Fruit fly (Drosophila melanogaster) whole organism, embryonic: Measurements from ENCODE around the gene CG42445.

Source experiments
- Abd-B ChIP-seq: fragments of 200-800 bp; sonication (Bioruptor generic); optimal IDR thresholded peaks from 2 replicates; lab custom pipeline; 2018; ENCODE audit warnings: missing biosample characterization, mild to moderate bottlenecking, missing genetic modification characterization, moderate library complexity
- BtbVII ChIP-seq: fragments of 200-800 bp; sonication (Bioruptor generic); optimal IDR thresholded peaks from 3 replicates; lab custom pipeline; 2017; ENCODE audit warnings: missing biosample characterization, mild to moderate bottlenecking, missing genetic modification characterization
- CG10431 ChIP-seq: fragments of 200-800 bp; sonication (Bioruptor generic); optimal IDR thresholded peaks from 3 replicates; lab custom pipeline; 2018; ENCODE audit warnings: missing biosample characterization, mild to moderate bottlenecking, missing genetic modification characterization
- CG11560 ChIP-seq: fragments of 200-800 bp; sonication (Bioruptor generic); IDR thresholded peaks from 3 replicates; pipeline ENCODE4 v1.3.6; 2022; ENCODE audit warnings: missing biosample characterization, missing genetic modification characterization
- CG12659 ChIP-seq: fragments of 200-800 bp; sonication (Bioruptor generic); optimal IDR thresholded peaks from 3 replicates; lab custom pipeline; 2017; ENCODE audit warnings: mild to moderate bottlenecking, missing biosample characterization, missing genetic modification reagents, missing genetic modification characterization
- CG12744 ChIP-seq: fragments of 200-800 bp; sonication (Bioruptor generic); optimal IDR thresholded peaks from 2 replicates; lab custom pipeline; 2016; ENCODE audit warnings: missing biosample characterization, missing genetic modification characterization
- CG13894 ChIP-seq: fragments of 200-800 bp; sonication (Bioruptor generic); optimal IDR thresholded peaks from 3 replicates; lab custom pipeline; 2018; ENCODE audit warnings: missing biosample characterization, mild to moderate bottlenecking, missing genetic modification characterization, moderate library complexity
- CG14667 ChIP-seq: fragments of 200-800 bp; sonication (Bioruptor generic); IDR thresholded peaks from 2 replicates; pipeline ENCODE4 v1.3.6; 2022; ENCODE audit warnings: missing biosample characterization, missing genetic modification characterization
- CG1647 ChIP-seq: fragments of 200-800 bp; sonication (Bioruptor generic); optimal IDR thresholded peaks from 3 replicates; lab custom pipeline; 2016; ENCODE audit warnings: missing biosample characterization, missing genetic modification characterization
- CG18599 ChIP-seq: fragments of 200-800 bp; sonication (Bioruptor generic); optimal IDR thresholded peaks from 3 replicates; lab custom pipeline; 2017; ENCODE audit warnings: missing biosample characterization, missing genetic modification characterization, mild to moderate bottlenecking, moderate library complexity, missing genetic modification reagents
- CG2889 ChIP-seq: fragments of 200-800 bp; sonication (Bioruptor generic); IDR thresholded peaks from 3 replicates; pipeline ENCODE4 v1.3.6; 2022; ENCODE audit warnings: missing biosample characterization, missing genetic modification characterization
- CG34376 ChIP-seq: fragments of 200-800 bp; sonication (Bioruptor generic); optimal IDR thresholded peaks from 2 replicates; lab custom pipeline; 2018; ENCODE audit warnings: missing biosample characterization, mild to moderate bottlenecking, missing genetic modification characterization
- CG3847 ChIP-seq: fragments of 200-800 bp; sonication (Bioruptor generic); IDR thresholded peaks from 2 replicates; pipeline ENCODE4 v1.3.6; 2022; ENCODE audit warnings: missing biosample characterization, missing genetic modification characterization
- CG43689 ChIP-seq: fragments of 200-800 bp; sonication (Bioruptor generic); IDR thresholded peaks from 2 replicates; pipeline ENCODE4 v1.3.6; 2022; ENCODE audit warnings: missing biosample characterization, missing genetic modification characterization
- CG7357 ChIP-seq: fragments of 200-800 bp; sonication (Bioruptor generic); IDR thresholded peaks from 3 replicates; pipeline ENCODE4 v1.3.6; 2022; ENCODE audit warnings: missing biosample characterization, missing genetic modification characterization
- CG8290 ChIP-seq, 3 experiments: fragments of 200-800 bp; sonication (Bioruptor generic); optimal IDR thresholded peaks; 2 replicates each; lab custom pipeline; 2016 to 2019; ENCODE audit warnings: missing biosample characterization in 3 of 3, missing genetic modification characterization in 3 of 3, mild to moderate bottlenecking in 2 of 3, moderate library complexity in 1 of 3
- CG9797 ChIP-seq: fragments of 200-800 bp; sonication (Bioruptor generic); optimal IDR thresholded peaks from 3 replicates; lab custom pipeline; 2018; ENCODE audit warnings: missing biosample characterization, mild to moderate bottlenecking, missing genetic modification characterization
- D19B ChIP-seq: fragments of 200-800 bp; sonication (Bioruptor generic); optimal IDR thresholded peaks from 2 replicates; lab custom pipeline; 2017; ENCODE audit warnings: missing biosample characterization, mild to moderate bottlenecking, missing genetic modification characterization
- Dbx ChIP-seq: fragments of 200-800 bp; sonication (Bioruptor generic); IDR thresholded peaks from 3 replicates; pipeline ENCODE4 v1.3.6; 2022; ENCODE audit warnings: missing biosample characterization, missing genetic modification characterization
- Dp ChIP-seq: fragments of 200-800 bp; sonication (Bioruptor generic); optimal IDR thresholded peaks from 2 replicates; lab custom pipeline; 2018; ENCODE audit warnings: missing biosample characterization, mild to moderate bottlenecking, missing genetic modification characterization, moderate library complexity
- H15 ChIP-seq: fragments of 200-800 bp; sonication (Bioruptor generic); IDR thresholded peaks from 3 replicates; pipeline ENCODE4 v1.3.6; 2022; ENCODE audit warnings: missing biosample characterization, missing genetic modification characterization
- HLH3B ChIP-seq: fragments of 200-800 bp; sonication (Bioruptor generic); IDR thresholded peaks from 2 replicates; pipeline ENCODE4 v1.3.6; 2022; ENCODE audit warnings: missing biosample characterization, missing genetic modification characterization
- HmgZ ChIP-seq: fragments of 200-800 bp; sonication (Bioruptor generic); optimal IDR thresholded peaks from 2 replicates; lab custom pipeline; 2018; ENCODE audit warnings: missing biosample characterization, mild to moderate bottlenecking, missing genetic modification characterization
- MBD-R2 ChIP-seq: fragments of 200-800 bp; sonication (Bioruptor generic); IDR thresholded peaks from 2 replicates; pipeline ENCODE4 v1.3.6; 2022; ENCODE audit warnings: missing biosample characterization, missing genetic modification characterization
- MTF-1 ChIP-seq: fragments of 200-800 bp; sonication (Bioruptor generic); optimal IDR thresholded peaks from 2 replicates; lab custom pipeline; 2018; ENCODE audit warnings: missing biosample characterization, mild to moderate bottlenecking, missing genetic modification characterization, borderline replicate concordance
- Mes4 ChIP-seq: fragments of 200-800 bp; sonication (Bioruptor generic); optimal IDR thresholded peaks from 2 replicates; lab custom pipeline; 2016; ENCODE audit warnings: missing biosample characterization, missing genetic modification characterization
- Opbp ChIP-seq: fragments of 200-800 bp; sonication (Bioruptor generic); IDR thresholded peaks from 3 replicates; pipeline ENCODE4 v1.3.6; 2022; ENCODE audit warnings: missing biosample characterization, missing genetic modification characterization; ENCODE audit not compliant: partially characterized antibody
- Pdp1 ChIP-seq, 2 experiments: fragments of 200-800 bp; sonication (Bioruptor generic); optimal IDR thresholded peaks; 3 replicates each; lab custom pipeline; 2016; ENCODE audit warnings: missing biosample characterization in 2 of 2, missing genetic modification characterization in 2 of 2, mild to moderate bottlenecking in 1 of 2, moderate library complexity in 1 of 2
- Ptx1 ChIP-seq: fragments of 200-800 bp; sonication (Bioruptor generic); IDR thresholded peaks from 2 replicates; pipeline ENCODE4 v1.3.6; 2022; ENCODE audit warnings: missing biosample characterization, missing genetic modification characterization
- Rfx ChIP-seq: fragments of 200-800 bp; sonication (Bioruptor generic); IDR thresholded peaks from 2 replicates; pipeline ENCODE4 v1.3.6; 2022; ENCODE audit warnings: missing biosample characterization, missing genetic modification characterization
- TFAM ChIP-seq: fragments of 200-800 bp; sonication (Bioruptor generic); optimal IDR thresholded peaks from 2 replicates; lab custom pipeline; 2017; ENCODE audit warnings: missing biosample characterization, missing genetic modification characterization, inconsistent platforms
- Xbp1 ChIP-seq: fragments of 200-800 bp; sonication (Bioruptor generic); optimal IDR thresholded peaks from 3 replicates; lab custom pipeline; 2016; ENCODE audit warnings: missing biosample characterization, mild to moderate bottlenecking, missing genetic modification characterization
- abd-A ChIP-seq: fragments of 200-800 bp; sonication (Bioruptor generic); optimal IDR thresholded peaks from 3 replicates; lab custom pipeline; 2019; ENCODE audit warnings: missing biosample characterization, mild to moderate bottlenecking, missing genetic modification characterization, moderate library complexity
- ash1 ChIP-seq: fragments of 200-800 bp; sonication (Bioruptor generic); optimal IDR thresholded peaks from 2 replicates; lab custom pipeline; 2018; ENCODE audit warnings: missing biosample characterization, mild to moderate bottlenecking, missing genetic modification characterization
- cas ChIP-seq: fragments of 200-800 bp; sonication (Bioruptor generic); IDR thresholded peaks from 2 replicates; pipeline ENCODE4 v1.3.6; 2022; ENCODE audit warnings: missing biosample characterization, missing genetic modification characterization
- ci ChIP-seq: fragments of 200-800 bp; sonication (Bioruptor generic); IDR thresholded peaks from 3 replicates; pipeline ENCODE4 v1.3.6; 2022; ENCODE audit warnings: missing biosample characterization, missing genetic modification characterization
- crol ChIP-seq: fragments of 200-800 bp; sonication (Bioruptor generic); IDR thresholded peaks from 2 replicates; pipeline ENCODE4 v1.3.6; 2022; ENCODE audit warnings: missing biosample characterization, missing genetic modification characterization
- gce ChIP-seq: fragments of 200-800 bp; sonication (Bioruptor generic); IDR thresholded peaks from 3 replicates; pipeline ENCODE4 v1.3.6; 2022; ENCODE audit warnings: missing biosample characterization, missing genetic modification characterization
- gfzf ChIP-seq: fragments of 200-800 bp; sonication (Bioruptor generic); optimal IDR thresholded peaks from 2 replicates; lab custom pipeline; 2016; ENCODE audit warnings: missing biosample characterization, mild to moderate bottlenecking, missing genetic modification characterization, moderate library complexity
- knrl ChIP-seq: fragments of 200-800 bp; sonication (Bioruptor generic); IDR thresholded peaks from 3 replicates; pipeline ENCODE4 v1.3.6; 2022; ENCODE audit warnings: missing biosample characterization, missing genetic modification characterization; ENCODE audit not compliant: partially characterized antibody
- nmo ChIP-seq: fragments of 200-800 bp; sonication (Bioruptor generic); optimal IDR thresholded peaks from 2 replicates; lab custom pipeline; 2018; ENCODE audit warnings: missing biosample characterization, mild to moderate bottlenecking, missing genetic modification characterization, moderate library complexity
- sna ChIP-seq: fragments of 200-800 bp; sonication (Bioruptor generic); IDR thresholded peaks from 2 replicates; pipeline ENCODE4 v1.3.6; 2022; ENCODE audit warnings: missing biosample characterization, missing genetic modification characterization; ENCODE audit not compliant: partially characterized antibody
- sob ChIP-seq: fragments of 200-800 bp; sonication (Bioruptor generic); IDR thresholded peaks from 2 replicates; pipeline ENCODE4 v1.3.6; 2022; ENCODE audit warnings: missing biosample characterization, missing genetic modification characterization
- ttk ChIP-seq: fragments of 200-800 bp; sonication (Bioruptor generic); IDR thresholded peaks from 2 replicates; pipeline ENCODE4 v2.1.2; 2022; ENCODE audit warnings: missing biosample characterization, missing genetic modification characterization
- yki ChIP-seq: fragments of >200 bp; optimal IDR thresholded peaks from 3 replicates; lab custom pipeline; 2018

The CG42445 gene

dm6 chr3L:8180464-8181137 is 21.9 kb upstream of the CG42445 start, which contains the start of the genes mthl7 and Uxs (continued):
- TF ChIP-seq CG1647: no peak
- TF ChIP-seq CG8290 (GFP tag; optimal IDR thresholded peaks at IDR 0.05; lab: Kevin White, UChicago): no peak
- TF ChIP-seq CG8290 (tag; optimal IDR thresholded peaks at IDR 0.05; lab: Kevin White, UChicago): peak in 1 of 2 experiments; percentile 24
- no peak for TF ChIP-seq ci
- TF ChIP-seq MBD-R2 (GFP tag; lab: Robert Waterston, UW): peak; percentile 75
- peak; percentile 90 for TF ChIP-seq Dp
- peak; percentile 35; the same call in 1 of the 3 replicates for TF ChIP-seq knrl (GFP tag; lab: Robert Waterston, UW)
- no peak for TF ChIP-seq ash1 (GFP tag; lab: Kevin White, UChicago)
- TF ChIP-seq Mes4 (GFP tag; lab: Kevin White, UChicago): no peak
- TF ChIP-seq cas (GFP tag; lab: Robert Waterston, UW): no peak
- no peak for TF ChIP-seq abd-A (tag; lab: Kevin White, UChicago)
- no peak for TF ChIP-seq Xbp1 (GFP tag; lab: Kevin White, UChicago)
- no peak for TF ChIP-seq TFAM (GFP tag; lab: Kevin White, UChicago)
- no peak for TF ChIP-seq Abd-B (GFP tag; lab: Kevin White, UChicago)
- TF ChIP-seq ttk: no peak
- no peak for TF ChIP-seq crol (GFP tag; lab: Robert Waterston, UW)
- TF ChIP-seq CG43689 (GFP tag; lab: Robert Waterston, UW): no peak
- TF ChIP-seq CG7357 (GFP tag; lab: Robert Waterston, UW): no peak
- TF ChIP-seq CG11560 (tag; lab: Robert Waterston, UW): no peak
- no peak for TF ChIP-seq gce (GFP tag; lab: Robert Waterston, UW)
- no peak for TF ChIP-seq Ptx1
- no peak for TF ChIP-seq CG2889
- no peak for TF ChIP-seq CG13894 (tag; lab: Kevin White, UChicago)
- no peak for TF ChIP-seq CG10431
- TF ChIP-seq sob: no peak
- TF ChIP-seq sna (GFP tag; lab: Robert Waterston, UW): peak; percentile 22; the same call in 1 of the 2 replicates
- no peak for TF ChIP-seq yki (lab: Kevin White, UChicago)
- peak in 1 of 2 experiments; percentile 34 for TF ChIP-seq Pdp1 (GFP tag; optimal IDR thresholded peaks at IDR 0.05; lab: Kevin White, UChicago)
- TF ChIP-seq CG12744 (GFP tag; lab: Kevin White, UChicago): no peak
- TF ChIP-seq HLH3B (GFP tag; lab: Robert Waterston, UW): no peak
- no peak for TF ChIP-seq MTF-1 (GFP tag; lab: Kevin White, UChicago)
- peak; percentile 84 for TF ChIP-seq gfzf (GFP tag; lab: Kevin White, UChicago)
- 0 out of 3 replicates have a peak, but pooled peaks have one; percentile 26 for TF ChIP-seq Opbp (GFP tag; lab: Robert Waterston, UW)
- TF ChIP-seq CG34376 (GFP tag; lab: Kevin White, UChicago): peak; percentile 1
- TF ChIP-seq HmgZ (tag; lab: Kevin White, UChicago): peak; percentile 9
- TF ChIP-seq CG3847: no peak
- no peak for TF ChIP-seq CG18599
- peak; percentile 42 for TF ChIP-seq CG9797 (GFP tag; lab: Kevin White, UChicago)
- no peak for TF ChIP-seq nmo
- no peak for TF ChIP-seq CG14667
- TF ChIP-seq BtbVII (GFP tag; lab: Kevin White, UChicago): no peak
- no peak for TF ChIP-seq D19B (GFP tag; lab: Kevin White, UChicago)
- TF ChIP-seq CG12659 (GFP tag; lab: Kevin White, UChicago): peak; percentile 1
- no peak for TF ChIP-seq Rfx (GFP tag; lab: Robert Waterston, UW)
- TF ChIP-seq Dbx (GFP tag; lab: Robert Waterston, UW): no peak
- TF ChIP-seq H15 (GFP tag; lab: Robert Waterston, UW): no peak
